Fruit fly (Drosophila melanogaster): ENCODE measurements around the gene Raf.

dm6 chrX:2337184-2337583, 41.9 kb downstream of the Raf start:
- no peak for TF ChIP-seq CTCF (optimal IDR thresholded peaks at IDR 0.05)
- TF ChIP-seq CG8478 (optimal IDR thresholded peaks at IDR 0.05): no peak

All from S2 (cell line).